Worm (Caenorhabditis elegans): ENCODE measurements around the gene str-130.

str-130 gene

ce11 chrV:8090595-8090994 lies at the start of gene str-130:
TSS of gene str-130 (minus strand) at chrV:8090695.
- no peak for TF ChIP-seq dmd-4 (tag; optimal IDR thresholded peaks at IDR 0.05)
- TF ChIP-seq ztf-11 (tag; optimal IDR thresholded peaks at IDR 0.05): no peak
- no peak for TF ChIP-seq unc-62 (GFP tag; optimal IDR thresholded peaks at IDR 0.05)
- no peak for TF ChIP-seq zag-1 (tag; optimal IDR thresholded peaks at IDR 0.05)
- no peak for TF ChIP-seq aly-2 (tag; optimal IDR thresholded peaks at IDR 0.05)
- no peak for TF ChIP-seq F13H6.1 (tag; optimal IDR thresholded peaks at IDR 0.05)
- TF ChIP-seq nhr-23 (tag; optimal IDR thresholded peaks at IDR 0.05): no peak
- TF ChIP-seq lin-13 (GFP tag; optimal IDR thresholded peaks at IDR 0.05): no peak
- no peak for TF ChIP-seq ZK546.5 (tag; optimal IDR thresholded peaks at IDR 0.05)
- TF ChIP-seq nhr-21 (tag; optimal IDR thresholded peaks at IDR 0.05): no peak
- no peak for TF ChIP-seq nhr-11 (tag; optimal IDR thresholded peaks at IDR 0.05)
- TF ChIP-seq peb-1 (tag; optimal IDR thresholded peaks at IDR 0.05): no peak
- TF ChIP-seq nhr-237 (tag; optimal IDR thresholded peaks at IDR 0.05): no peak

ce11 chrV:8132926-8133325 lies 42.4 kb upstream of the str-130 start, which contains the start of gene D1014.4:
TSS of gene D1014.4 (plus strand) at chrV:8133226.
- TF ChIP-seq ztf-4 (tag; optimal IDR thresholded peaks at IDR 0.05) (no peak), nhr-77 (tag; optimal IDR thresholded peaks at IDR 0.05) (no peak), ztf-1 (GFP tag; conservative IDR thresholded peaks at IDR 0.05) (no peak), unc-39 (tag; optimal IDR thresholded peaks at IDR 0.05) (no peak), nhr-129 (tag; optimal IDR thresholded peaks at IDR 0.05) (no peak), R02D3.7 (tag; optimal IDR thresholded peaks at IDR 0.05) (no peak), nhr-23 (tag; optimal IDR thresholded peaks at IDR 0.05) (no peak), sma-3 (GFP tag; optimal IDR thresholded peaks at IDR 0.05) (no peak), nhr-237 (tag; optimal IDR thresholded peaks at IDR 0.05) (no peak), snpc-4 (tag; optimal IDR thresholded peaks at IDR 0.05) (no peak), fos-1 (tag; optimal IDR thresholded peaks at IDR 0.05) (no peak), lin-39 (tag; optimal IDR thresholded peaks at IDR 0.05) (no peak), mab-5 (tag; optimal IDR thresholded peaks at IDR 0.05) (no peak), nhr-25 (tag; optimal IDR thresholded peaks at IDR 0.05) (no peak)

- TF ChIP-seq ama-1 (optimal IDR thresholded peaks at IDR 0.05) (peak; percentile 25), nhr-11 (tag; optimal IDR thresholded peaks at IDR 0.05) (no peak)
Observed at ce11 chrV:8131628-8132027, 41.1 kb upstream of the str-130 start.

DNA sequence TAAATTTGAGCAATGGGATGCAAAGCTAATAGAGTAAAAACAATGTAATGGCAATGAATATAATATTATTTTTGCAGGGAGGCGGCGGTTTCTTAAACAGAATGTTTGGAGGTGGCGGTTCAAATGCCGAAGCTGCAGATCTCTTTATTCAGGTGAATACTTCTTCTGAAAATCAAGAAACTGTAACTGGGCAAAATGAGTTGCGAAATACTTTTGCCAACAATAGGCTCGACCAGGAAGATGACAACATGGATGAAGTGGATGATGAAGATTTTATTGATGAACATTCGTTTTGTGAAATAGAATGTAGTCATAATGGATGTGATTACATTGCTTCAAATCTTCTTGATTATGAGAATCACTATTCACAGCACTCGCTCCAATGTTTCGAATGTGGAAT lies 40.3 kb upstream of the str-130 start:
- TF ChIP-seq ztf-1 (GFP tag; conservative IDR thresholded peaks at IDR 0.05) (no peak), R02D3.7 (tag; optimal IDR thresholded peaks at IDR 0.05) (no peak), lin-39 (tag; optimal IDR thresholded peaks at IDR 0.05) (no peak), mdl-1 (tag; optimal IDR thresholded peaks at IDR 0.05) (no peak), sma-3 (GFP tag; optimal IDR thresholded peaks at IDR 0.05) (no peak), nhr-77 (tag; optimal IDR thresholded peaks at IDR 0.05) (no peak)

DNA sequence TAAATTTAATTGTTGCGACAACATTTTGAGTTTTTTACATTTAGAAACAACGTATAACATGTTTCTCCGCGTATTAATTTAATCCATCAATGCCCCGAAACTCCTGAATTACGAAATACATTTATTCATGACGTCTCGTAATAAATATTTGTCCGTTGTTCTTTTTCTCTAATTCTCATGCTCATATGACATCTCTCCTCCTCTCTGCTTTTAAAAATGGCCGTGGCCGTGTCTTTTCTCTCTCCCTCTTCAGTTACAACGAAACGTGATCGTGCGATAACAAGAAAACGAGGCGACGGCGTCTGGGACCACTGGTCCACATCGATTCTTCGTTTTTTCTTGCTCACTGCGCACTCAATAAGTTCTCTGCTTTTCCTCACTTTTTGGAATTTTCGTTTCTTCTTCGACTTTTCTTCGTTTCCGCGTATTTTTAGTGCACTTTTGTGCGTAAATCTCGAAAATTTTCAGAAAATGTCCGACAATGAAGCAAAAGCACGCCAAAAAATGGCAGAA lies 39.7 kb upstream of the str-130 start, which contains the start of gene snap-1:
Gene snap-1 (plus strand): TSS at position 463 of the 513 bp plus-strand sequence.
- TF ChIP-seq zag-1 (tag; optimal IDR thresholded peaks at IDR 0.05) (peak; percentile 76), nhr-10 (tag; optimal IDR thresholded peaks at IDR 0.05) (no peak), ama-1 (optimal IDR thresholded peaks at IDR 0.05) (peak; percentile 26), nhr-25 (tag; optimal IDR thresholded peaks at IDR 0.05) (peak; percentile 2), unc-55 (GFP tag; optimal IDR thresholded peaks at IDR 0.05) (peak; percentile 62), skn-1 (tag; optimal IDR thresholded peaks at IDR 0.05) (no peak), sma-3 (GFP tag; optimal IDR thresholded peaks at IDR 0.05) (no peak), fos-1 (tag; optimal IDR thresholded peaks at IDR 0.05) (peak; percentile 48), nhr-6 (tag; optimal IDR thresholded peaks at IDR 0.05) (no peak), mab-5 (tag; optimal IDR thresholded peaks at IDR 0.05) (peak; percentile 55), mdl-1 (tag; optimal IDR thresholded peaks at IDR 0.05) (peak in 1 of 2 experiments; percentile 61), lin-11 (tag; optimal IDR thresholded peaks at IDR 0.05) (no peak), elt-1 (tag; optimal IDR thresholded peaks at IDR 0.05) (no peak), ztf-11 (tag; optimal IDR thresholded peaks at IDR 0.05) (no peak), F13H6.1 (tag; optimal IDR thresholded peaks at IDR 0.05) (peak; percentile 49), sem-4 (tag; optimal IDR thresholded peaks at IDR 0.05) (no peak), nhr-237 (tag; optimal IDR thresholded peaks at IDR 0.05) (no peak), mbf-1 (tag; optimal IDR thresholded peaks at IDR 0.05) (no peak), nhr-21 (tag; optimal IDR thresholded peaks at IDR 0.05) (peak; percentile 16), sma-9 (GFP tag; optimal IDR thresholded peaks at IDR 0.05) (peak; percentile 70), sma-9 (tag; optimal IDR thresholded peaks at IDR 0.05) (no peak), aly-2 (tag; optimal IDR thresholded peaks at IDR 0.05) (peak; percentile 35), unc-62 (GFP tag; optimal IDR thresholded peaks at IDR 0.05) (no peak), egl-27 (tag; optimal IDR thresholded peaks at IDR 0.05) (peak; percentile 14), nhr-77 (tag; optimal IDR thresholded peaks at IDR 0.05) (no peak), nhr-129 (tag; optimal IDR thresholded peaks at IDR 0.05) (peak; percentile 70), nhr-23 (tag; optimal IDR thresholded peaks at IDR 0.05) (no peak), lin-13 (GFP tag; optimal IDR thresholded peaks at IDR 0.05) (no peak), ceh-16 (tag; optimal IDR thresholded peaks at IDR 0.05) (no peak), snpc-4 (tag; optimal IDR thresholded peaks at IDR 0.05) (peak; percentile 47), lsy-2 (tag; optimal IDR thresholded peaks at IDR 0.05) (peak in 1 of 2 experiments; percentile 64), alr-1 (tag; optimal IDR thresholded peaks at IDR 0.05) (no peak), peb-1 (tag; optimal IDR thresholded peaks at IDR 0.05) (no peak), C34F6.9 (tag; optimal IDR thresholded peaks at IDR 0.05) (peak; percentile 92), lin-39 (tag; optimal IDR thresholded peaks at IDR 0.05) (no peak), crh-2 (tag; optimal IDR thresholded peaks at IDR 0.05) (peak; percentile 45), ztf-4 (tag; optimal IDR thresholded peaks at IDR 0.05) (peak; percentile 26)
